Worm (Caenorhabditis elegans) whole organism, L4 larva: ENCODE results near the gene aptf-3.
A peak's percentile ranks its signal among the peaks of the same experiment; 100 is the strongest.

Experiments
- D1046.2 ChIP-seq: fragments of 200-800 bp; sonication (Bioruptor generic); IDR thresholded peaks from 2 replicates; pipeline ENCODE4 v1.3.6; 2022; ENCODE audit warnings: missing genetic modification characterization, missing compliant biosample characterization
- F10B5.3 ChIP-seq: sonication (generic microtip); optimal IDR thresholded peaks from 2 replicates; lab custom pipeline; 2016; ENCODE audit warnings: mild to moderate bottlenecking, missing genetic modification characterization, missing compliant biosample characterization
- F37D6.2 ChIP-seq: sonication (generic microtip); optimal IDR thresholded peaks from 2 replicates; lab custom pipeline; 2016; ENCODE audit warnings: mild to moderate bottlenecking, missing genetic modification characterization, missing compliant biosample characterization
- F44E2.7 ChIP-seq: fragments of 200-800 bp; sonication (Bioruptor generic); IDR thresholded peaks from 2 replicates; pipeline ENCODE4 v2.1.2; 2022; ENCODE audit warnings: missing genetic modification characterization, missing compliant biosample characterization
- F49E8.2 ChIP-seq: sonication (generic microtip); optimal IDR thresholded peaks from 2 replicates; lab custom pipeline; 2016; ENCODE audit warnings: missing compliant biosample characterization, mild to moderate bottlenecking, missing genetic modification characterization, borderline replicate concordance
- T26A8.4 ChIP-seq: fragments of 200-800 bp; sonication (Bioruptor generic); IDR thresholded peaks from 2 replicates; pipeline ENCODE4 v1.3.6; 2022; ENCODE audit warnings: missing genetic modification characterization, missing compliant biosample characterization
- Y105C5A.15 ChIP-seq: fragments of 200-800 bp; sonication (Bioruptor generic); IDR thresholded peaks from 2 replicates; pipeline ENCODE4 v1.3.6; 2022; ENCODE audit warnings: missing genetic modification characterization, missing compliant biosample characterization
- Y5F2A.4 ChIP-seq: fragments of 200-800 bp; sonication (Bioruptor generic); optimal IDR thresholded peaks from 2 replicates; lab custom pipeline; 2018; ENCODE audit warnings: mild to moderate bottlenecking, missing genetic modification characterization, missing compliant biosample characterization
- ZK337.2 ChIP-seq: fragments of 200-800 bp; sonication (Bioruptor generic); IDR thresholded peaks from 2 replicates; pipeline ENCODE4 v1.3.6; 2022; ENCODE audit warnings: missing genetic modification reagents, missing genetic modification characterization, missing compliant biosample characterization
- aha-1 ChIP-seq: fragments of 150-350 bp; peaks from one replicate; lab custom pipeline; 2014; ENCODE audit warnings: missing biosample characterization, missing genetic modification characterization
- aly-2 ChIP-seq: sonication (generic microtip); optimal IDR thresholded peaks from 2 replicates; lab custom pipeline; 2018; ENCODE audit warnings: missing biosample characterization, missing genetic modification characterization
- ama-1 ChIP-seq: fragments of 150-350 bp; optimal IDR thresholded peaks from 2 replicates; lab custom pipeline; 2014; ENCODE audit warnings: inconsistent platforms, mixed read lengths
- ceh-28 ChIP-seq: fragments of 150-350 bp; optimal IDR thresholded peaks from 2 replicates; lab custom pipeline; 2014; ENCODE audit warnings: missing biosample characterization, missing genetic modification reagents, missing genetic modification characterization
- ceh-62 ChIP-seq: sonication (generic microtip); optimal IDR thresholded peaks from 2 replicates; lab custom pipeline; 2017; ENCODE audit warnings: missing biosample characterization, missing genetic modification characterization
- ceh-82 ChIP-seq: sonication (generic microtip); optimal IDR thresholded peaks from 2 replicates; lab custom pipeline; 2017; ENCODE audit warnings: missing biosample characterization, missing genetic modification characterization
- ctbp-1 ChIP-seq: fragments of 200-800 bp; sonication (Bioruptor generic); IDR thresholded peaks from 2 replicates; pipeline ENCODE4 v1.3.6; 2022; ENCODE audit warnings: missing genetic modification reagents, missing genetic modification characterization, missing compliant biosample characterization
- daf-19 ChIP-seq: fragments of 200-800 bp; sonication (Bioruptor generic); conservative IDR thresholded peaks from 2 replicates; pipeline ENCODE4 v1.3.6; 2022; ENCODE audit warnings: missing genetic modification characterization, missing compliant biosample characterization
- daf-8 ChIP-seq: fragments of 200-800 bp; sonication (Bioruptor generic); IDR thresholded peaks from 2 replicates; pipeline ENCODE4 v1.3.6; 2022; ENCODE audit warnings: missing genetic modification characterization, missing compliant biosample characterization
- dpl-1 ChIP-seq: fragments of 150-350 bp; optimal IDR thresholded peaks from 2 replicates; lab custom pipeline; 2014; ENCODE audit warnings: missing biosample characterization, missing genetic modification reagents, missing genetic modification characterization
- egl-27 ChIP-seq: sonication (generic microtip); optimal IDR thresholded peaks from 3 replicates; lab custom pipeline; 2017; ENCODE audit warnings: missing biosample characterization, missing genetic modification reagents, missing genetic modification characterization
- egl-43 ChIP-seq: fragments of 200-800 bp; sonication (Bioruptor generic); IDR thresholded peaks from 2 replicates; pipeline ENCODE4 v1.3.6; 2022; ENCODE audit warnings: missing genetic modification reagents, missing genetic modification characterization, missing compliant biosample characterization
- fkh-10 ChIP-seq: fragments of 150-350 bp; optimal IDR thresholded peaks from 2 replicates; lab custom pipeline; 2014; ENCODE audit warnings: missing biosample characterization, missing genetic modification reagents, missing genetic modification characterization
- hmg-1.1 ChIP-seq: fragments of 200-800 bp; sonication (Bioruptor generic); IDR thresholded peaks from 2 replicates; pipeline ENCODE4 v1.3.6; 2022; ENCODE audit warnings: missing genetic modification reagents, missing genetic modification characterization, missing compliant biosample characterization
- lim-7 ChIP-seq: fragments of 200-800 bp; sonication (Bioruptor generic); IDR thresholded peaks from 2 replicates; pipeline ENCODE4 v1.3.6; 2022; ENCODE audit warnings: missing genetic modification characterization, missing compliant biosample characterization
- lin-1 ChIP-seq: fragments of 200-800 bp; sonication (Bioruptor generic); IDR thresholded peaks from 2 replicates; pipeline ENCODE4 v1.3.6; 2022; ENCODE audit warnings: missing genetic modification reagents, missing genetic modification characterization, missing compliant biosample characterization
- lin-39 ChIP-seq: fragments of 150-350 bp; optimal IDR thresholded peaks from 2 replicates; lab custom pipeline; 2014; ENCODE audit warnings: missing biosample characterization, missing genetic modification reagents, missing genetic modification characterization
- lir-3 ChIP-seq: sonication (generic microtip); optimal IDR thresholded peaks from 2 replicates; lab custom pipeline; 2016; ENCODE audit warnings: mild to moderate bottlenecking, missing genetic modification characterization, missing compliant biosample characterization
- lsy-2 ChIP-seq, 2 experiments: fragments of 150-350 bp in 1 of 2; sonication (generic microtip) in 1 of 2; optimal IDR thresholded peaks; 2 replicates each; lab custom pipeline; 2014 to 2017; ENCODE audit warnings: missing biosample characterization in 2 of 2, missing genetic modification characterization in 2 of 2
- madf-9 ChIP-seq: fragments of 200-800 bp; sonication (Bioruptor generic); conservative IDR thresholded peaks from 2 replicates; pipeline ENCODE4 v1.3.6; 2022; ENCODE audit warnings: missing genetic modification reagents, missing genetic modification characterization, missing compliant biosample characterization
- mdt-29 ChIP-seq: fragments of 200-800 bp; sonication (Bioruptor generic); IDR thresholded peaks from 2 replicates; pipeline ENCODE4 v1.3.6; 2022; ENCODE audit warnings: missing genetic modification reagents, missing genetic modification characterization, missing compliant biosample characterization
- nhr-10 ChIP-seq: fragments of 150-350 bp; optimal IDR thresholded peaks from 2 replicates; lab custom pipeline; 2014; ENCODE audit warnings: missing biosample characterization, missing genetic modification characterization
- nhr-102 ChIP-seq: sonication (generic microtip); optimal IDR thresholded peaks from 2 replicates; lab custom pipeline; 2016; ENCODE audit warnings: mild to moderate bottlenecking, missing genetic modification characterization, moderate library complexity, missing compliant biosample characterization
- nhr-11 ChIP-seq: fragments of 150-350 bp; optimal IDR thresholded peaks from 2 replicates; lab custom pipeline; 2014; ENCODE audit warnings: missing biosample characterization, missing genetic modification characterization
- nhr-25 ChIP-seq: sonication (generic microtip); optimal IDR thresholded peaks from 2 replicates; lab custom pipeline; 2017; ENCODE audit warnings: missing genetic modification characterization, mild to moderate bottlenecking, missing compliant biosample characterization, antibody characterized with exemption, moderate library complexity, borderline replicate concordance; ENCODE audit not compliant: insufficient read depth
- nhr-41 ChIP-seq: fragments of 200-800 bp; sonication (Bioruptor generic); IDR thresholded peaks from 2 replicates; pipeline ENCODE4 v1.3.6; 2022; ENCODE audit warnings: missing genetic modification reagents, missing genetic modification characterization, missing compliant biosample characterization
- nhr-48 ChIP-seq: sonication (generic microtip); optimal IDR thresholded peaks from 2 replicates; lab custom pipeline; 2016; ENCODE audit warnings: mild to moderate bottlenecking, missing genetic modification characterization, missing compliant biosample characterization
- nhr-6 ChIP-seq: fragments of 150-350 bp; optimal IDR thresholded peaks from 2 replicates; lab custom pipeline; 2014; ENCODE audit warnings: missing biosample characterization, missing genetic modification characterization
- pha-4 ChIP-seq, 2 experiments: fragments of 150-350 bp in 1 of 2; fragments of 200-800 bp in 1 of 2; sonication (Bioruptor generic) in 1 of 2; IDR thresholded peaks in 1 of 2; optimal IDR thresholded peaks in 1 of 2; 2 replicates each; pipeline versions ENCODE4 v1.3.6 to Lab custom; 2014 to 2022; ENCODE audit warnings: missing genetic modification characterization in 2 of 2, missing genetic modification reagents in 2 of 2, missing biosample characterization in 1 of 2, missing compliant biosample characterization in 1 of 2
- rbr-2 ChIP-seq: sonication (generic microtip); optimal IDR thresholded peaks from 2 replicates; lab custom pipeline; 2016; ENCODE audit warnings: missing genotype, missing genetic modification characterization, missing compliant biosample characterization
- saeg-2 ChIP-seq: fragments of 200-800 bp; sonication (Bioruptor generic); IDR thresholded peaks from 2 replicates; pipeline ENCODE4 v1.3.6; 2022; ENCODE audit warnings: missing genetic modification reagents, missing genetic modification characterization, missing compliant biosample characterization
- sdz-12 ChIP-seq: fragments of 200-800 bp; sonication (Bioruptor generic); optimal IDR thresholded peaks from 2 replicates; lab custom pipeline; 2018; ENCODE audit warnings: mild to moderate bottlenecking, missing genetic modification characterization, missing compliant biosample characterization
- set-16 ChIP-seq: fragments of 200-800 bp; sonication (Bioruptor generic); IDR thresholded peaks from 2 replicates; pipeline ENCODE4 v1.3.6; 2022; ENCODE audit warnings: missing genetic modification reagents, missing genetic modification characterization, missing compliant biosample characterization
- skn-1 ChIP-seq: fragments of 150-350 bp; optimal IDR thresholded peaks from 2 replicates; lab custom pipeline; 2014; ENCODE audit warnings: missing biosample characterization, missing genetic modification characterization
- snpc-1.2 ChIP-seq: fragments of 200-800 bp; sonication (Bioruptor generic); IDR thresholded peaks from 2 replicates; pipeline ENCODE4 v1.3.6; 2022; ENCODE audit warnings: missing genetic modification reagents, missing genetic modification characterization, missing compliant biosample characterization
- snpc-4 ChIP-seq: fragments of 150-350 bp; optimal IDR thresholded peaks from 2 replicates; lab custom pipeline; 2014; ENCODE audit warnings: missing biosample characterization, missing genetic modification characterization
- spr-1 ChIP-seq: sonication (generic microtip); optimal IDR thresholded peaks from 2 replicates; lab custom pipeline; 2016; ENCODE audit warnings: mild to moderate bottlenecking, missing genetic modification characterization, missing compliant biosample characterization
- vab-7 ChIP-seq: fragments of 200-800 bp; sonication (Bioruptor generic); IDR thresholded peaks from 2 replicates; pipeline ENCODE4 v1.3.6; 2022; ENCODE audit warnings: missing genetic modification reagents, missing genetic modification characterization, missing compliant biosample characterization
- zag-1 ChIP-seq: fragments of 150-350 bp; optimal IDR thresholded peaks from 2 replicates; lab custom pipeline; 2014; ENCODE audit warnings: missing biosample characterization, missing genetic modification characterization
- zfp-2 ChIP-seq: sonication (generic microtip); optimal IDR thresholded peaks from 2 replicates; lab custom pipeline; 2016; ENCODE audit warnings: mild to moderate bottlenecking, missing genetic modification characterization, missing compliant biosample characterization
- zip-11 ChIP-seq: fragments of 200-800 bp; sonication (Bioruptor generic); IDR thresholded peaks from 2 replicates; pipeline ENCODE4 v1.3.6; 2022; ENCODE audit warnings: missing genetic modification characterization, missing compliant biosample characterization
- zip-2 ChIP-seq: fragments of 150-350 bp; optimal IDR thresholded peaks from 2 replicates; lab custom pipeline; 2014; ENCODE audit warnings: missing biosample characterization, missing genetic modification characterization
- ztf-7 ChIP-seq: fragments of 150-350 bp; optimal IDR thresholded peaks from 2 replicates; lab custom pipeline; 2014; ENCODE audit warnings: missing biosample characterization, missing genetic modification characterization

aptf-3 gene

DNA sequence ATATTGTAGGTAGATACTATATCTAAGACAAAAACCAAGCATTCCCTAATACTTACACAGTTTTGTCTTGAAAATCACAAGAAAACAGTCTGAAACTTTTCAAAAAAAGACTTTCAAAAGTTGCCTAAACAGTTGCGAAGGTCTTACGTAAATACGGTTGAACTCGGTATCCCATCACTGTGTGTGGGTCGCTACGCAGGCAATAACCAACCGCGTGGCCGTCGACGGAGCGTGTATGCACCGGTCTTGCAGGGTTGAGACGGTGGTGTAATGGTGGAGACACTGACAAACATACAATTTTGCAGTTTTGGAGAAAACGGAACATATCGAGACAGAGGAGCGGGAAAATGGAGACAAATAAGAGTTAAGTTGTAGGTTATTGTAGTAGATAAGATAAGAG lies 32.8 kb upstream of the aptf-3 start, which contains the start of gene iff-2 (continued):
- no peak; the same call in 1 of the 2 replicates for TF ChIP-seq egl-43
- TF ChIP-seq rbr-2 (tag; lab: Kevin White, UChicago): peak; percentile 99
- peak; percentile 89 for TF ChIP-seq zip-2 (tag; lab: Kevin White, UChicago)
- peak; percentile 41 for TF ChIP-seq ceh-28 (tag; lab: Kevin White, UChicago)
- peak; percentile 96 for TF ChIP-seq spr-1 (tag; lab: Kevin White, UChicago)
- peak; percentile 97 for TF ChIP-seq nhr-10 (tag; lab: Kevin White, UChicago)
- no peak for TF ChIP-seq F49E8.2 (tag; lab: Kevin White, UChicago)
- no peak for TF ChIP-seq Y105C5A.15 (GFP tag; lab: Robert Waterston, UW)
- TF ChIP-seq ama-1 (lab: Kevin White, UChicago): peak; percentile 68
- TF ChIP-seq zip-11: no peak
- TF ChIP-seq egl-27: peak; percentile 80
- peak; percentile 100 for TF ChIP-seq zfp-2 (tag; lab: Kevin White, UChicago)
- TF ChIP-seq saeg-2 (GFP tag; lab: Robert Waterston, UW): peak; percentile 92
- peak; percentile 100 for TF ChIP-seq nhr-11
- TF ChIP-seq aha-1 (tag; lab: Kevin White, UChicago): peak; percentile 100
- peak; percentile 63; the same call in 1 of the 2 replicates for TF ChIP-seq ZK337.2 (GFP tag; lab: Robert Waterston, UW)
- peak; percentile 70 for TF ChIP-seq snpc-4 (tag; lab: Kevin White, UChicago)
- TF ChIP-seq ztf-7 (tag; lab: Kevin White, UChicago): peak; percentile 87
- peak; percentile 94 for TF ChIP-seq D1046.2 (GFP tag; lab: Robert Waterston, UW)
- peak; percentile 19 for TF ChIP-seq aly-2
- peak; percentile 75 for TF ChIP-seq F10B5.3 (tag; lab: Kevin White, UChicago)
- no peak for TF ChIP-seq snpc-1.2
- TF ChIP-seq lin-1: peak; percentile 96
- no peak for TF ChIP-seq daf-8
- TF ChIP-seq daf-19 (GFP tag; lab: Robert Waterston, UW): peak; percentile 71
- peak; percentile 81 for TF ChIP-seq zag-1
- peak; percentile 73 for TF ChIP-seq set-16 (GFP tag; lab: Robert Waterston, UW)
- TF ChIP-seq F37D6.2 (tag; lab: Kevin White, UChicago): peak; percentile 95
- peak; percentile 99 for TF ChIP-seq nhr-6 (tag; lab: Kevin White, UChicago)
- peak; percentile 98 for TF ChIP-seq ctbp-1 (GFP tag; lab: Robert Waterston, UW)
- peak; percentile 60 for TF ChIP-seq sdz-12 (GFP tag; lab: Kevin White, UChicago)
- TF ChIP-seq nhr-102 (tag; lab: Kevin White, UChicago): peak; percentile 97
- TF ChIP-seq lir-3 (tag; lab: Kevin White, UChicago): peak; percentile 76
- TF ChIP-seq dpl-1 (GFP tag; lab: Kevin White, UChicago): peak; percentile 97
- TF ChIP-seq pha-4 (GFP tag; IDR thresholded peaks at IDR 0.05; lab: Robert Waterston, UW): peak; percentile 96
- TF ChIP-seq pha-4 (tag; optimal IDR thresholded peaks at IDR 0.05; lab: Kevin White, UChicago): no peak
- TF ChIP-seq nhr-41 (GFP tag; lab: Robert Waterston, UW): peak; percentile 94
- peak; percentile 99 for TF ChIP-seq fkh-10 (GFP tag; lab: Kevin White, UChicago)
- TF ChIP-seq madf-9 (GFP tag; lab: Robert Waterston, UW): peak; percentile 95
- peak; percentile 95 for TF ChIP-seq skn-1
- no peak; the same call in none of the 2 replicates for TF ChIP-seq mdt-29 (GFP tag; lab: Robert Waterston, UW)
- TF ChIP-seq ceh-82 (tag; lab: Kevin White, UChicago): peak; percentile 12
- TF ChIP-seq Y5F2A.4: peak; percentile 78
- no peak for TF ChIP-seq ceh-62 (tag; lab: Kevin White, UChicago)
- TF ChIP-seq nhr-25 (tag; lab: Kevin White, UChicago): peak; percentile 97
- TF ChIP-seq lin-39: no peak
- peak; percentile 93 for TF ChIP-seq vab-7
- peak; percentile 97 for TF ChIP-seq T26A8.4 (GFP tag; lab: Robert Waterston, UW)
- TF ChIP-seq lsy-2 (tag; optimal IDR thresholded peaks at IDR 0.05; lab: Kevin White, UChicago): peak; percentile 97 to 98
- TF ChIP-seq lim-7: peak; percentile 70; the same call in 1 of the 2 replicates
- TF ChIP-seq hmg-1.1 (GFP tag; lab: Robert Waterston, UW): peak; percentile 99
- peak; percentile 95 for TF ChIP-seq nhr-48
- TF ChIP-seq F44E2.7: no peak
